Fruit fly (Drosophila melanogaster): Measurements from ENCODE around the gene CG4198.
A peak's percentile ranks its signal among the peaks of the same experiment; 100 is the strongest.

The CG4198 gene

dm6 chrX:5289692-5290091, 23.4 kb upstream of the CG4198 start (continued):
- TF ChIP-seq CG15269 (tag; optimal IDR thresholded peaks at IDR 0.05) (no peak), ham (GFP tag; IDR thresholded peaks at IDR 0.05) (no peak), CG18011 (GFP tag; optimal IDR thresholded peaks at IDR 0.05) (no peak), sqz (GFP tag; optimal IDR thresholded peaks at IDR 0.05) (no peak), Mrtf (GFP tag; IDR thresholded peaks at IDR 0.05) (no peak), CG2712 (tag; optimal IDR thresholded peaks at IDR 0.05) (peak; percentile 2), Dek (tag; optimal IDR thresholded peaks at IDR 0.05) (no peak), Neu2 (GFP tag; optimal IDR thresholded peaks at IDR 0.05; ENCODE audit: borderline replicate concordance) (no peak), sens (GFP tag) (no peak), CG5953 (GFP tag; IDR thresholded peaks at IDR 0.05) (no peak), chm (GFP tag; IDR thresholded peaks at IDR 0.05) (no peak), run (tag; optimal IDR thresholded peaks at IDR 0.05) (no peak), toy (GFP tag; IDR thresholded peaks at IDR 0.05) (no peak), H2.0 (GFP tag; IDR thresholded peaks at IDR 0.05) (0 out of 2 replicates have a peak, but pooled peaks have one; percentile 4), amos (GFP tag; IDR thresholded peaks at IDR 0.05; ENCODE audit: partially characterized antibody) (peak; percentile 61), Kr (GFP tag; optimal IDR thresholded peaks at IDR 0.05) (no peak), lilli (GFP tag; optimal IDR thresholded peaks at IDR 0.05) (no peak), ATbp (GFP tag; optimal IDR thresholded peaks at IDR 0.05) (no peak), gsb (GFP tag; IDR thresholded peaks at IDR 0.05) (no peak), bowl (GFP tag; IDR thresholded peaks at IDR 0.05) (no peak), zen (tag; optimal IDR thresholded peaks at IDR 0.05) (no peak), kni (GFP tag; optimal IDR thresholded peaks at IDR 0.05) (no peak), CG5180 (GFP tag; optimal IDR thresholded peaks at IDR 0.05) (no peak), hb (GFP tag; IDR thresholded peaks at IDR 0.05; ENCODE audit: partially characterized antibody) (no peak), CG9215 (GFP tag; IDR thresholded peaks at IDR 0.05) (no peak), CG18764 (GFP tag; optimal IDR thresholded peaks at IDR 0.05) (no peak), ems (GFP tag; optimal IDR thresholded peaks at IDR 0.05) (no peak), gcm2 (GFP tag; optimal IDR thresholded peaks at IDR 0.05) (no peak), so (GFP tag; IDR thresholded peaks at IDR 0.05) (no peak), CG5245 (GFP tag; optimal IDR thresholded peaks at IDR 0.05) (peak; percentile 2), E2f2 (GFP tag; IDR thresholded peaks at IDR 0.05) (no peak), bsh (GFP tag; optimal IDR thresholded peaks at IDR 0.05) (peak in 1 of 2 experiments; percentile 5), CG6272 (GFP tag; IDR thresholded peaks at IDR 0.05) (no peak), az2 (GFP tag; optimal IDR thresholded peaks at IDR 0.05) (no peak), vvl (GFP tag; IDR thresholded peaks at IDR 0.05) (peak; percentile 41; the same call in 1 of the 2 replicates), dan (GFP tag; IDR thresholded peaks at IDR 0.05) (no peak), CG4328 (GFP tag; optimal IDR thresholded peaks at IDR 0.05) (no peak), CG10274 (GFP tag; optimal IDR thresholded peaks at IDR 0.05) (no peak), CG7745 (tag; optimal IDR thresholded peaks at IDR 0.05) (no peak), MTF-1 (GFP tag; optimal IDR thresholded peaks at IDR 0.05; ENCODE audit: borderline replicate concordance) (no peak), CG10147 (GFP tag; optimal IDR thresholded peaks at IDR 0.05) (no peak), wdn (GFP tag; IDR thresholded peaks at IDR 0.05) (no peak), ab (GFP tag; optimal IDR thresholded peaks at IDR 0.05) (no peak), Adf1 (GFP tag; IDR thresholded peaks at IDR 0.05) (no peak), CG9797 (GFP tag; optimal IDR thresholded peaks at IDR 0.05) (no peak), GATAe (GFP tag; conservative IDR thresholded peaks at IDR 0.05) (no peak), CG15011 (GFP tag; optimal IDR thresholded peaks at IDR 0.05) (no peak), sens-2 (GFP tag; IDR thresholded peaks at IDR 0.05) (no peak), CG12155 (GFP tag; optimal IDR thresholded peaks at IDR 0.05) (no peak), her (GFP tag; optimal IDR thresholded peaks at IDR 0.05) (no peak), Hmr (GFP tag; optimal IDR thresholded peaks at IDR 0.05) (no peak), pzg (GFP tag; optimal IDR thresholded peaks at IDR 0.05) (no peak)
